Fruit fly (Drosophila melanogaster) ovary, adult (tissue): ENCODE measurements around the gene prage.

Source experiments
- CG17801 ChIP-seq: fragments of 200-800 bp; optimal IDR thresholded peaks from 2 replicates; lab custom pipeline; 2019; ENCODE audit warnings: missing biosample characterization, mild to moderate bottlenecking, missing genetic modification characterization, moderate library complexity; ENCODE audit not compliant: partially characterized antibody

The prage gene

DNA sequence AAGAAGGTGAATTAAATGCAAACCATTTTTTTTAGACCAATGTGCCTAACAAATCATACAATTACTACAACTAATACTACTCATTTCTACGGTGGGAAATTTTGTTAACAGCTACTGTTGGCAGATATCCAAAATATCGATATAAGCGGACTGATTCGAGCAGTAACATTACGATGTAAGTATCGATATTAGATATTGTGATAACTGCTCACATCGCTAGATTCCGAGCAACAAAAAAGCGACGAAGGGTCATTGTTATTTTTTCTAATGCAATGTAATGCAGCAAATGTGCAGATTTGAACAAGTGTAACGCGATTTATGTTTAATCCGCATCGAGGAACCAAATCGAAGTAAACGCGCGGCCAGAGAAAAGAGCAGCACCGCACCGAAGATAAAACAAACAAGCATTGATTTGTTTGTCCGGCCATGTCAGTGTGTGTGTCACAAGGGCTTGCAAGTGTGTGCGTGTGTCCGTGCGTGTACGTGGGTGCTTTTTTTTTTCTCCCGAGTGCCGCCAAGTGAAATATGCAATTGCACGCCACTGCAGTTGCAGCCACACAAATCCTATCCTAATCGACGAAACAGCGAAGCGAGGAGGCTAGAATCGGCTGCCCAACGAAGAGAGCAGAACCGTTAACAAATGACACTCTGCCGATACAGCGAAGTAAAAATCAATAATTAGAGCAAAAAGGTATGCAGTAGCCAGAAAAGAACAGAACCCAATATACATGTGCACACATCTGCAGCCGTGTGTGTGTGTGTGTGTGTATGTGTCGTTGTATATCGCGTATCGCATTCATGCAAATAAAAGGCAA, at the start of gene prage, which contains the start of gene Adar:
TSS of gene prage (plus strand) at position 188 of the 815 bp plus-strand sequence.
TSS of gene Adar (plus strand) at position 194 of the 815 bp plus-strand sequence.
- no peak for TF ChIP-seq CG17801 (GFP tag; lab: Kevin White, UChicago)

DNA sequence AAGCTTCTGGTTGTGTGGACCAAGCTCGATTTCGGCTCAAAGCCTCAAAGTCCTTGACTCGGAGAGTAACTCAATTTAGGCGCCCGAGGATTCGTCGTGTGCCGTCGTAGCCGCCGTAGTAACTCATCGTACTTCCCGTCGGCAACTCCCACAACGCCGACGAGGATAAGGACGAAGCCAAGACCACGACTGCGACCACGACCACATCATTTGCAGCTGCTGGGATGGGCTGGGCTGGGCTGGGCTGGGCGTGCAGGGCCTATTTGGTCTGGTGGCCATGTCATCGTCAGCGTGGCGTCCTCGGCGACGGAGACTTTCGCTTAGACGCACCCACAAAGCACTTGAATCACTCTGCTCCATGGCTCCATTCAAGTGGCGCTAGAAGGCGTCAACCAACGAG, 38.4 kb upstream of the prage start:
- no peak for TF ChIP-seq CG17801 (GFP tag; lab: Kevin White, UChicago)

DNA sequence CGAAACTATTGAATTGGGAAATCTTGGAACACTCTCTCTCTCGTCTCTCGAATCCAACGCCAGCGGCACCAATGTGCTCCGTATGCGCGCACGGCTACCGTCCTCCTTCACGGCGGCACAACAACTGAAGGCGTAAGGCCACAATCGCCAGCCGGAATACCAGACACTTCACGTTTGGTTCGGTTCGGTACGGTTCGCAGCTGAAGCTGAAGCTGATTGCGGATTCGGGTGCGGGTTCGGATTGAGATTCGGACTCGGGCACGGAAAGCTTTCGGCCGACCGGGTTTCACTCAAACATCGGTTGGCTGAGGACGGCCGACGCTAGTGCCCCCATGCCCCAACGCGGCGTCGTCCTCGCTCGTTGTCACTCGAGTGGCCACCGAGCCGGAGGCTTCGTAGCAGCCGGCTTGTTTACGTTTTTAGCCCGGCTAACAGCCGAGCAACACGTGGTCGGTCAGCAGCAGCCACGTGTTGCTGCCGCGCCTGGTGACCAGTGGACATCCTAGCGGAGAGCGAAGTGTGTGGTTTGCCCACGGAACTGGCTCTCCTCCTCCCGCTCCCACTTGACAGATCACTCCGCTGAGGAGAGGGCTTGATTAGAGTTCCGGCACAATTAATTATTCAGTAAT, 19.5 kb upstream of the prage start, which contains the start of gene Scgdelta:
TSS of gene Scgdelta (minus strand) at position 128 of the 629 bp plus-strand sequence.
- no peak for TF ChIP-seq CG17801 (GFP tag; lab: Kevin White, UChicago)

DNA sequence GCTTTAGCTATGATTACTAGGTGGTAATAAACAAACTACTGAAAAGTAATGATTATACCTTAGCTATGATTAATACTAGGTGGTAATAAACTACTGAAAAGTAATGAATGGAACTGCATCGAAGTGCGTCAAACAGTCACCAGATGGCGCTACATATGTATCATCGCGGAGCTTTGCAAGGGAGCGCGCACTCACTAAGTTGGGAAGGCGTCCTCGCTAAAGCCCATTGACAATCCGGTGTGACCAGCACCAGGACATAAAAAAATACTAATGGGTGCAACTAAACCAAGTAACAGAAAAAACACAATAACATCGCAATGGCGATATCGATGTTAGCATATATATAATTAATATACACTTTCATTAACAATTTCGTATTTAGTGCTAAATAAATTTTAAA, 893 bp upstream of the prage start:
- TF ChIP-seq CG17801 (GFP tag; lab: Kevin White, UChicago) = peak; percentile 3

DNA sequence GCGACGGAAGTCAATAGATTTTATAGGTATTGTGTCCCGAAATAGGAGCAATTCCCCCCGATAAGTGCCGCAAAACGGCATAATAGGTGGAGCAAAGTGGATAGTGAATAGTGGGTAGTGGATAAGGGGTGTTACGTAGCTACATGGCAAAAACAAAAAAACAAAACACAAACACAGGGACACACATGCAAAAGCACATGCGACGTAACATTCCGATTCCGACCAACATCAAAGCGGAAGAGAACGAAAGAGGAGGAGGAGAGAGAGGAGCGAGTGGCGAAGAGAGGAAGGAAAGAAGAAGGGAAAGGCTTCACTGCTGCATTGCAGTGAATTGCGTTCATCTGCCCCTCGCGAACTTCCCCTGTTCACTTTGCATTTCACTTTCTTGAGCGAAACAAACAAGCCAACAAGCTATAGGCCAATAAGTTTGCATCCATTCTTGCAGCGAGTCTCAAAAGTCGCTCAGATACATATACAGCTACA, 869 bp downstream of the prage start:
- no peak for TF ChIP-seq CG17801 (GFP tag; lab: Kevin White, UChicago)

DNA sequence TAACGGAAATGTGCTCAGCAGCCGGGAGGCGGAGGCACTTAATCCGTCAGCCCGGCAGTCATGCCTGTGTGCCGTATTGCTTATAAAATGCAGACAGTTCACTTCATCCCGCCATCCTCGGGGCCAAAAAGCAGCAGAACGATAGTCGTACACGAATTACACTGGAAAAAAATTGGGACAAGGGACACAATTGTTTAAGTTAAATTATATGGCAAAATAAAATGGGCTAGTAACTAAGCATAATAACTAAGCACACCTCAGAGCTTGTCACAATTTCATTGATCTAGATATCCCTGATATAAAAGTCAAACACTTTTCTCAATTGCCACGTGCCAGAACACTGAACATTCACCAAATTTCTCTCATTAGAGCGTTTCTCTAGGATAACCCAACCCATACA, 15.7 kb downstream of the prage start, which contains the start of gene CG32806:
TSS of gene CG32806 (plus strand) at position 301 of the 400 bp plus-strand sequence.
- TF ChIP-seq CG17801 (GFP tag; lab: Kevin White, UChicago) = no peak

DNA sequence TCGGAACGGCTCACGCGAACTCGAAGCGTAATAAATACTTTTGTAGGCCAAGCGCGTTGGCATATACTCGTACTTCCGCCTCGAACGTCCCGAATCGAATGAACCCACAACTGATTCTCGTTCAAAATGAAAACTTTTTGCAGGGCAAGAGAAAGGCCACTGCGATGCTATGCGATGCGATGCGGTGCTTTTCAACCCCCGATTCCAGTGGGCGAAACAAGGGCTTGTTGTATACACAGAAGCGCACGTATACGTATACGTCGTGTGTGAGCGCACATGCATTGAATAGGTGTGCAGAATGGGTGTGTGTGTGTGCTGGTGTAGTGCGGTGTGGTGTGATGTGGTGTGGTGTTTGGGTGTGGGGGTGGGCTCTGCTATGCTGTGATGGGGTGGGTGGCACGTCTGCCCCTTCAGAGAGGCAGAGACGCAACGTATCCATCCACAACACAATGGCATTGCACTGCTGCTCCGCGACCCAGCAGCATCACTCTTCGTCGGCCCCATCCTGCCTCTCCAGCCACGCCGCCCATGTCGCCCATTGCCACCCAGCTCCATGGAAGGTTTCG, 20.4 kb downstream of the prage start:
- TF ChIP-seq CG17801 (GFP tag; lab: Kevin White, UChicago) = no peak

DNA sequence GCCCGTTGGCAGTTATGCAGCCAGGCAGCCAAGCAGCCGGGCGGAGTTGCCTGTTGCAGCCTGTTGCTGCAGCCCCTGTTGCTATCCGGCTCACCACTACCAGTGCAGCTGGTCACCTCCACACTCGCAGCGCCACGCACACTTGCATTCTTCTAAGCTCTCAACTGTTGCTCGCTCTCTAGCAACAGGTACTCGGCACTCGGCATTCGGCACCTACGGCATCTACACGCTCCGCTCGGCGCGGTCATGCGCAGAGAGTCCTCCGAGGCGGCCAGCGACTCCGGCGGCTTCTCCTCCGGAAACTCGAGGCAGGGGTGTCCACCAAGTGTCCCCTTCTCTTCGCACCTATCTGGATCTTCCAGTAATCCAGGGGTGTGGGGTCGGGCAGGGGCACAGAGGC, 37.7 kb downstream of the prage start:
- TF ChIP-seq CG17801 (GFP tag; lab: Kevin White, UChicago) = no peak

DNA sequence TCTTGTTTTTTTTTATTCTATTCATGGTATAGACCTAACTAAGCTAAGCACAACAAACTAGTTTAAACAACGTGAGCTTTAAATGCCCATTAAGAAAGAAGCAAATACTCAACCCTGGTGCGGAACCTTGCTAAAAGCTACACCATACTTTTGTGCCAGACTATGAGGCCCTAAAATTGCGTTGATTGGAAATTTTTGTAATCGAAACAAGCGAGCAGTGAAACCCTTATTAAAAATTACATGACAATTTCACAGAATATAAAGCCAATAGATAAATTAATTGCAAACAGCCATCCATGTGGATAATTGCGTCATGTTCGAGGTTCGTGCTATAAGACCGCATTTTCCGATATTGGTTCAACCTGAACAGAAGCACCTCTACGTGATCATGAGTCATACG, 45.5 kb downstream of the prage start:
- TF ChIP-seq CG17801 (GFP tag; lab: Kevin White, UChicago) = peak; percentile 4

DNA sequence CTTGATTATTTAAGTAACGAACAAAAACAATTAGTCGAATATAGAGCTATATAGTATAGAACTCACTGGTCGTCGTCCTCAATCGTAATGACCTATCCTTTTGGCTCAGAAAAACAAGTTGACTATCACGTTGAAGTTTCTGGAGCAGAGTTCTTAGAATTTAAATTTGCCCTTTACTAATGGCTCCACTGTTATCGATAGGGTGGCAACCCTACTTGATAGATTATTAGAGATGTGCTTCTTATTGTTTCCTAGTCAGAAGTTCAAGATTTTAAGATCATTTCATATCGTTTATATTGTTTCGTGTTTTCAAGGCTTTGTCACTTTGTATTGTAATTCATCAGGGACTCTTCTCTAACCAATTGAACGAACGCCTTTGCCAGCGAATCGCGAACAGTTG, 46.7 kb downstream of the prage start, which contains the start of gene CG14810:
TSS of gene CG14810 (minus strand) at position 101 of the 400 bp plus-strand sequence.
- TF ChIP-seq CG17801 (GFP tag; lab: Kevin White, UChicago) = no peak

DNA sequence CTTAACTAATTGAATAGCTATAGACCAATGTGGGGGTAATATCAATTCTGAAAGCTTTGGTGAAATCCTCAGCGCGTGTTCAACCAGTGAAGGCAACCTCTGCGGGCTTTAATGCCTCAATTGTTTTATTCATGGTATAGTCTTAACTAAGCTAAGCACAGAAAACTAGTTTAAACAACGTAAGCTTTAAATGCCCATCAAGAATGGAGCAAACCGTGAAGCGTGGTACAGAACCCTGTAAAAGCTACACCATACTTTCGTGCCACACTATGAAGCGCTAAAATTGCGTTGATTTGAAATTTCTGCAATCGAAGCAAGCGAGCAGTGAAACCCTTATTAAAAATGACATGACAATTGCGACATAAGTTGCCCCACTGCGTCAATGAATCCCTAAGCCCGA, 47.5 kb downstream of the prage start:
- TF ChIP-seq CG17801 (GFP tag; lab: Kevin White, UChicago) = no peak

DNA sequence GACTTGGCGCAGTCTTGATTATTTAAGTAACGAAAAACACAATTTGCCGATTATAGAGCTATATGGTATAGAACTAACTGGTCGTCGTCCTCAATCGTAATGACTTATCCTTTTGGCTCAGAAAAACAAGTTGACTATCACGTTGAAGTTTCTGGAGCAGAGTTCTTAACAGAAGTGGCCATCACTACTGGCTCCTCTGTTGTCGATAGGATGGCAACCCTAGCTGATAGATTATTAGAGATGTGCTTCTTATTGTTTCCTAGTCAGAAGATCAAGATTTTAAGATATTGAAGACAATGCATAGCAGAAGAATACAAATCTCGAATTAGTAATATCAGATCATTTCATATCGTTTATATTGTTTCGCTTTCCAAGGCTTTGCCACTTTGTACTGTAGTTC, 48.8 kb downstream of the prage start, which contains the start of gene CG14811:
TSS of gene CG14811 (minus strand) at position 101 of the 400 bp plus-strand sequence.
- TF ChIP-seq CG17801 (GFP tag; lab: Kevin White, UChicago) = no peak

DNA sequence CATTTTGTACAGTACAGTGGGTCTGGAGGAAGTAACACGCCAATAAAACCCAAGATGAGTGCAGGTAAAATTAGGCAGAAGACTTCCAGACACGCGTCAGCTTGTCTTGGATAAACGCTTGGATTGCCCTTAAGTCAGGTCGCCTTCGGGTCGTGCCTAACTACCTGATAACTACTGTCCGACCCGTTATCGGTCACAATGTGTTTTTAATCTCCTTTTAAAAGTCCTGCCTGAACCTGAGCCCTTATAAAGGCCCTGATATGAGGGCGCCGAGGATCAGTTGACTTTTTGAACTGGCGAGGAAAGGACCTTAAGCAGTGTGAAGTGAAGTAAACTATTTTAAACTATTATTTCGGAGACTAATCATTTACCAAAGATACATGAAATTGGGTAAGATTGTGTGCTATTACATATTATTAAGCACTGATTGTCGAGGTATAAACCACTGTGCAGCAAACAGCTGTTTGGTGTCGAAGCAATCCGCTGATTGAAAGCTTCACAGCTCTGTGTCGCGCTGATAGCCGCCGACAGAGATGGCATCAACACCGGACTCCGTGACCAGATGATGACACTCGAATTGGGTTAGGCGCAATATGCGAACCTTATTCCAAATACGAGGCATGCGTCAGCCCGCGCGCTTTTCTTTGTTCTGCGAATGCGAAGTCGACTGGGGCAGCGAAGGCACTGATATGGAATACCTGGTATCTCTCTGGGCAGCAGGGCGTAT, 50.5 kb downstream of the prage start:
- TF ChIP-seq CG17801 (GFP tag; lab: Kevin White, UChicago) = no peak

DNA sequence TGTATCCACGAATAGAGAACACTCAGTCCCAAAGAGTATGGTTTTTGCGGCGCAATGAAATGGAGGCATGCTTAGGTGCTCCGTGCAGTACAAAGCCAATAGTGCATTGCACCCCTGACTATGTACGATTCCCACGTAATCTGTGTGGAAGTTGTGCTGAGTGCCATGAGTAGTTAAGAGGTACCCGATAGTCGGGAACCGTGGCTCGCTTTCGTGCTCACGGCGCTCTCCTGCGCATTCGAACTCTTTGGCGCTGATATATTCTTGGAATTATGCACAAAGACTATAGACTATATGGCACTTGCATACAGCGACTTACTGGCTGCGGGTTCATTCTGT, 51.1 kb downstream of the prage start:
- TF ChIP-seq CG17801 (GFP tag; lab: Kevin White, UChicago) = no peak
